Worm (Caenorhabditis elegans): ENCODE measurements around the gene R13H4.6.

ce11 chrV:11819451-11819850 is 43.5 kb upstream of the R13H4.6 start:
- TF ChIP-seq lin-13 (tag; optimal IDR thresholded peaks at IDR 0.05) (no peak), nhr-28 (tag; optimal IDR thresholded peaks at IDR 0.05) (no peak), lsy-2 (tag; optimal IDR thresholded peaks at IDR 0.05) (no peak), pha-4 (tag; optimal IDR thresholded peaks at IDR 0.05) (no peak), ces-1 (GFP tag; optimal IDR thresholded peaks at IDR 0.05) (no peak), ztf-11 (tag; optimal IDR thresholded peaks at IDR 0.05) (no peak)
